Worm (Caenorhabditis elegans) whole organism, late embryonic: ENCODE data around the gene C07E3.9.

Experiments used
- C08G9.2 ChIP-seq: sonication (generic microtip); optimal IDR thresholded peaks from 2 replicates; lab custom pipeline; 2016; ENCODE audit warnings: mild to moderate bottlenecking, missing genetic modification characterization, moderate library complexity, missing compliant biosample characterization
- C38D4.7 ChIP-seq: fragments of 200-800 bp; sonication (Bioruptor generic); optimal IDR thresholded peaks from 2 replicates; lab custom pipeline; 2018; ENCODE audit warnings: mild to moderate bottlenecking, missing genetic modification characterization, moderate library complexity, missing compliant biosample characterization
- K02D7.2 ChIP-seq: sonication (generic microtip); optimal IDR thresholded peaks from 2 replicates; lab custom pipeline; 2017; ENCODE audit warnings: mild to moderate bottlenecking, missing genetic modification characterization, missing compliant biosample characterization
- K09A11.1 ChIP-seq: sonication (generic microtip); optimal IDR thresholded peaks from 2 replicates; lab custom pipeline; 2017; ENCODE audit warnings: antibody characterized with exemption, mild to moderate bottlenecking, missing genetic modification characterization, missing compliant biosample characterization; ENCODE audit not compliant: insufficient read depth
- Y22D7AL.16 ChIP-seq: sonication (generic microtip); optimal IDR thresholded peaks from 2 replicates; lab custom pipeline; 2016; ENCODE audit warnings: missing genetic modification characterization, missing compliant biosample characterization
- ceh-14 ChIP-seq: sonication (generic microtip); optimal IDR thresholded peaks from 2 replicates; lab custom pipeline; 2016; ENCODE audit warnings: missing genotype, missing genetic modification characterization, missing compliant biosample characterization
- ceh-18 ChIP-seq: sonication (generic microtip); optimal IDR thresholded peaks from 2 replicates; lab custom pipeline; 2016; ENCODE audit warnings: missing genetic modification characterization, missing compliant biosample characterization
- ceh-19 ChIP-seq: fragments of 200-800 bp; sonication (Bioruptor generic); optimal IDR thresholded peaks from 2 replicates; lab custom pipeline; 2018; ENCODE audit warnings: mild to moderate bottlenecking, missing genetic modification characterization, missing compliant biosample characterization
- ceh-2 ChIP-seq: sonication (generic microtip); optimal IDR thresholded peaks from 2 replicates; lab custom pipeline; 2016; ENCODE audit warnings: missing genotype, missing genetic modification characterization, missing compliant biosample characterization
- ceh-22 ChIP-seq: sonication (generic microtip); optimal IDR thresholded peaks from 2 replicates; lab custom pipeline; 2017; ENCODE audit warnings: missing biosample characterization, missing genetic modification characterization
- ceh-31 ChIP-seq: sonication (generic microtip); optimal IDR thresholded peaks from 2 replicates; lab custom pipeline; 2016; ENCODE audit warnings: missing genetic modification characterization, missing compliant biosample characterization
- ceh-45 ChIP-seq: fragments of 200-800 bp; sonication (Bioruptor generic); IDR thresholded peaks from 2 replicates; pipeline ENCODE4 v1.3.6; 2022; ENCODE audit warnings: missing genetic modification reagents, missing genetic modification characterization, missing compliant biosample characterization
- ceh-48 ChIP-seq: sonication (generic microtip); optimal IDR thresholded peaks from 2 replicates; lab custom pipeline; 2016; ENCODE audit warnings: missing genetic modification characterization, inconsistent platforms, missing compliant biosample characterization
- che-1 ChIP-seq: sonication (generic microtip); optimal IDR thresholded peaks from 2 replicates; lab custom pipeline; 2016; ENCODE audit warnings: mild to moderate bottlenecking, missing genetic modification characterization, missing compliant biosample characterization
- dmd-4 ChIP-seq: sonication (generic microtip); optimal IDR thresholded peaks from 2 replicates; lab custom pipeline; 2016; ENCODE audit warnings: borderline replicate concordance, missing genetic modification characterization, missing compliant biosample characterization
- dve-1 ChIP-seq: sonication (generic microtip); optimal IDR thresholded peaks from 2 replicates; lab custom pipeline; 2017; ENCODE audit warnings: antibody characterized with exemption, mild to moderate bottlenecking, missing genetic modification characterization, missing compliant biosample characterization
- elt-2 ChIP-seq: sonication (generic microtip); optimal IDR thresholded peaks from 2 replicates; lab custom pipeline; 2016; ENCODE audit warnings: missing genetic modification reagents, missing genetic modification characterization, missing compliant biosample characterization
- fax-1 ChIP-seq: sonication (generic microtip); optimal IDR thresholded peaks from 2 replicates; lab custom pipeline; 2016; ENCODE audit warnings: missing genotype, missing genetic modification characterization, missing compliant biosample characterization
- fkh-10 ChIP-seq: fragments of 150-350 bp; optimal IDR thresholded peaks from 2 replicates; lab custom pipeline; 2014; ENCODE audit warnings: missing biosample characterization, missing genetic modification reagents, missing genetic modification characterization
- fkh-6 ChIP-seq: sonication (generic microtip); optimal IDR thresholded peaks from 2 replicates; lab custom pipeline; 2016; ENCODE audit warnings: missing genetic modification characterization, missing compliant biosample characterization
- gmeb-2 ChIP-seq: sonication (generic microtip); optimal IDR thresholded peaks from 2 replicates; lab custom pipeline; 2016; ENCODE audit warnings: missing genetic modification characterization, inconsistent platforms, missing compliant biosample characterization
- hlh-15 ChIP-seq: sonication (generic microtip); optimal IDR thresholded peaks from 2 replicates; lab custom pipeline; 2016; ENCODE audit warnings: missing genetic modification characterization, missing compliant biosample characterization
- hlh-30 ChIP-seq: sonication (generic microtip); optimal IDR thresholded peaks from 2 replicates; lab custom pipeline; 2017; ENCODE audit warnings: antibody characterized with exemption, missing genetic modification characterization, missing compliant biosample characterization; ENCODE audit not compliant: insufficient read depth
- hlh-6 ChIP-seq: sonication (generic microtip); optimal IDR thresholded peaks from 2 replicates; lab custom pipeline; 2016; ENCODE audit warnings: missing genotype, missing genetic modification characterization, missing compliant biosample characterization
- lin-11 ChIP-seq: fragments of 200-800 bp; sonication (Bioruptor generic); optimal IDR thresholded peaks from 2 replicates; lab custom pipeline; 2018; ENCODE audit warnings: mild to moderate bottlenecking, missing genetic modification characterization, missing compliant biosample characterization
- madf-2 ChIP-seq: sonication (generic microtip); optimal IDR thresholded peaks from 2 replicates; lab custom pipeline; 2017; ENCODE audit warnings: missing genetic modification characterization, missing compliant biosample characterization
- nfya-1 ChIP-seq: sonication (generic microtip); optimal IDR thresholded peaks from 2 replicates; lab custom pipeline; 2017; ENCODE audit warnings: missing genetic modification characterization, mild to moderate bottlenecking, missing compliant biosample characterization, antibody characterized with exemption, moderate library complexity
- nhr-11 ChIP-seq: fragments of 150-350 bp; optimal IDR thresholded peaks from 2 replicates; lab custom pipeline; 2014; ENCODE audit warnings: missing biosample characterization, missing genetic modification characterization
- npax-4 ChIP-seq: sonication (generic microtip); optimal IDR thresholded peaks from 2 replicates; lab custom pipeline; 2016; ENCODE audit warnings: missing genetic modification characterization, missing compliant biosample characterization
- odd-2 ChIP-seq: sonication (generic microtip); optimal IDR thresholded peaks from 2 replicates; lab custom pipeline; 2017; ENCODE audit warnings: antibody characterized with exemption, mild to moderate bottlenecking, missing genetic modification characterization, missing compliant biosample characterization
- pag-3 ChIP-seq: sonication (generic microtip); optimal IDR thresholded peaks from 2 replicates; lab custom pipeline; 2016; ENCODE audit warnings: missing compliant biosample characterization, missing genetic modification characterization, borderline replicate concordance
- pax-1 ChIP-seq: fragments of 150-350 bp; optimal IDR thresholded peaks from 2 replicates; lab custom pipeline; 2014; ENCODE audit warnings: missing biosample characterization, missing genetic modification characterization
- pha-2 ChIP-seq: sonication (generic microtip); optimal IDR thresholded peaks from 2 replicates; lab custom pipeline; 2017; ENCODE audit warnings: mild to moderate bottlenecking, missing genetic modification characterization, missing compliant biosample characterization
- pha-4 ChIP-seq: fragments of 150-350 bp; optimal IDR thresholded peaks from 2 replicates; lab custom pipeline; 2018; ENCODE audit warnings: missing biosample characterization, missing genetic modification reagents, missing genetic modification characterization
- pqm-1 ChIP-seq: sonication (generic microtip); optimal IDR thresholded peaks from 2 replicates; lab custom pipeline; 2016; ENCODE audit warnings: missing genetic modification characterization, missing compliant biosample characterization
- pros-1 ChIP-seq: fragments of 150-350 bp; optimal IDR thresholded peaks from 2 replicates; lab custom pipeline; 2014; ENCODE audit warnings: missing biosample characterization, missing genetic modification reagents, missing genetic modification characterization
- ref-2 ChIP-seq: sonication (generic microtip); optimal IDR thresholded peaks from 2 replicates; lab custom pipeline; 2016; ENCODE audit warnings: missing genetic modification characterization, missing compliant biosample characterization
- sdc-2 ChIP-seq: sonication (generic microtip); optimal IDR thresholded peaks from 2 replicates; lab custom pipeline; 2016; ENCODE audit warnings: missing genotype, missing genetic modification characterization, missing compliant biosample characterization
- sox-2 ChIP-seq: fragments of 200-800 bp; sonication (Bioruptor generic); IDR thresholded peaks from 2 replicates; pipeline ENCODE4 v1.3.6; 2022; ENCODE audit warnings: missing genetic modification reagents, missing genetic modification characterization, missing compliant biosample characterization
- sox-4 ChIP-seq: sonication (generic microtip); optimal IDR thresholded peaks from 2 replicates; lab custom pipeline; 2017; ENCODE audit warnings: mild to moderate bottlenecking, missing genetic modification characterization, inconsistent platforms, missing compliant biosample characterization
- tbx-2 ChIP-seq: sonication (generic microtip); optimal IDR thresholded peaks from 2 replicates; lab custom pipeline; 2016; ENCODE audit warnings: missing genetic modification characterization, missing compliant biosample characterization
- unc-42 ChIP-seq: sonication (generic microtip); optimal IDR thresholded peaks from 2 replicates; lab custom pipeline; 2016; ENCODE audit warnings: missing genotype, missing genetic modification characterization, missing compliant biosample characterization
- unc-55 ChIP-seq: sonication (generic microtip); optimal IDR thresholded peaks from 2 replicates; lab custom pipeline; 2017; ENCODE audit warnings: missing biosample characterization, missing genetic modification reagents, missing genetic modification characterization
- unc-86 ChIP-seq: sonication (generic microtip); optimal IDR thresholded peaks from 2 replicates; lab custom pipeline; 2016; ENCODE audit warnings: missing genetic modification characterization, missing compliant biosample characterization
- zip-5 ChIP-seq: sonication (generic microtip); optimal IDR thresholded peaks from 2 replicates; lab custom pipeline; 2016; ENCODE audit warnings: missing genetic modification characterization, missing compliant biosample characterization
- ztf-16 ChIP-seq: sonication (generic microtip); optimal IDR thresholded peaks from 2 replicates; lab custom pipeline; 2017; ENCODE audit warnings: missing genetic modification characterization, missing compliant biosample characterization

The C07E3.9 gene

ce11 chrII:10300954-10301353 is 49.6 kb upstream of the C07E3.9 start, which contains the start of gene mdt-22 (continued):
- TF ChIP-seq fkh-10 (no peak), lin-11 (tag; lab: Kevin White, UChicago) (no peak), dmd-4 (tag; lab: Kevin White, UChicago) (no peak), C08G9.2 (peak; percentile 38), ceh-14 (tag; lab: Kevin White, UChicago) (peak; percentile 64), Y22D7AL.16 (no peak), fkh-6 (tag; lab: Kevin White, UChicago) (no peak), odd-2 (tag; lab: Kevin White, UChicago) (no peak), ceh-18 (tag; lab: Kevin White, UChicago) (peak; percentile 45), ref-2 (tag; lab: Kevin White, UChicago) (peak; percentile 51), sox-2 (GFP tag; lab: Robert Waterston, UW) (no peak), unc-55 (GFP tag; lab: Kevin White, UChicago) (no peak), unc-42 (peak; percentile 83), pqm-1 (tag; lab: Kevin White, UChicago) (no peak), sox-4 (tag; lab: Kevin White, UChicago) (peak; percentile 3), pros-1 (tag; lab: Kevin White, UChicago) (no peak), pax-1 (tag; lab: Kevin White, UChicago) (no peak), C38D4.7 (GFP tag; lab: Kevin White, UChicago) (no peak), hlh-6 (tag; lab: Kevin White, UChicago) (no peak)
- TF ChIP-seq, all 69 proteins: peak for 18

ce11 chrII:10302646-10303045 is 47.9 kb upstream of the C07E3.9 start, which contains the start of gene clpp-1:
Gene clpp-1 (minus strand): TSS chrII:10302842.
- TF ChIP-seq pag-3 (tag; lab: Kevin White, UChicago) = no peak

ce11 chrII:10303663-10304115 is 46.9 kb upstream of the C07E3.9 start, which contains the start of gene vha-9:
Gene vha-9 (minus strand): TSS chrII:10303713.
- TF ChIP-seq madf-2 (tag; lab: Kevin White, UChicago) = no peak
- TF ChIP-seq K02D7.2 = no peak
- peak; percentile 2 for TF ChIP-seq unc-86
- peak; percentile 51 for TF ChIP-seq nfya-1 (tag; lab: Kevin White, UChicago)
- no peak for TF ChIP-seq C08G9.2
- TF ChIP-seq ceh-14 (tag; lab: Kevin White, UChicago) = peak; percentile 51
- no peak for TF ChIP-seq hlh-30 (tag; lab: Kevin White, UChicago)
- TF ChIP-seq fkh-6 (tag; lab: Kevin White, UChicago) = no peak
- no peak for TF ChIP-seq ceh-22 (tag; lab: Kevin White, UChicago)
- no peak for TF ChIP-seq nhr-11
- no peak for TF ChIP-seq pqm-1 (tag; lab: Kevin White, UChicago)
- no peak for TF ChIP-seq K09A11.1
- peak; percentile 12 for TF ChIP-seq pax-1 (tag; lab: Kevin White, UChicago)
- TF ChIP-seq ceh-45 = no peak
- peak; percentile 22 for TF ChIP-seq lin-11 (tag; lab: Kevin White, UChicago)
- no peak for TF ChIP-seq dve-1 (tag; lab: Kevin White, UChicago)
- TF ChIP-seq tbx-2 (tag; lab: Kevin White, UChicago) = no peak
- no peak for TF ChIP-seq zip-5 (tag; lab: Kevin White, UChicago)
- peak; percentile 51 for TF ChIP-seq ceh-31 (tag; lab: Kevin White, UChicago)
- no peak for TF ChIP-seq npax-4 (tag; lab: Kevin White, UChicago)
- peak; percentile 25 for TF ChIP-seq gmeb-2 (tag; lab: Kevin White, UChicago)
- no peak for TF ChIP-seq ceh-19 (GFP tag; lab: Kevin White, UChicago)
- TF ChIP-seq ceh-48 (tag; lab: Kevin White, UChicago) = peak; percentile 31
- no peak for TF ChIP-seq sdc-2
- peak; percentile 17 for TF ChIP-seq ceh-2 (tag; lab: Kevin White, UChicago)
- TF ChIP-seq ceh-18 (tag; lab: Kevin White, UChicago) = no peak
- TF ChIP-seq Y22D7AL.16 = no peak
- no peak for TF ChIP-seq elt-2 (tag; lab: Kevin White, UChicago)
- no peak for TF ChIP-seq che-1 (tag; lab: Kevin White, UChicago)
- peak; percentile 5 for TF ChIP-seq fax-1 (tag; lab: Kevin White, UChicago)
- no peak for TF ChIP-seq pha-4 (tag; lab: Kevin White, UChicago)
- no peak for TF ChIP-seq dmd-4 (tag; lab: Kevin White, UChicago)
- peak; percentile 78 for TF ChIP-seq unc-42
- TF ChIP-seq hlh-15 = no peak
- no peak for TF ChIP-seq pha-2 (tag; lab: Kevin White, UChicago)
- peak; percentile 7 for TF ChIP-seq ztf-16 (tag; lab: Kevin White, UChicago)
- no peak for TF ChIP-seq ref-2 (tag; lab: Kevin White, UChicago)
